Fruit fly (Drosophila melanogaster) whole organism, embryonic: ENCODE data around the gene CG10752.

Experiments
- Abd-B ChIP-seq: fragments of 200-800 bp; sonication (Bioruptor generic); optimal IDR thresholded peaks from 2 replicates; lab custom pipeline; 2018; ENCODE audit warnings: missing biosample characterization, mild to moderate bottlenecking, missing genetic modification characterization, moderate library complexity
- Adf1 ChIP-seq: fragments of 200-800 bp; sonication (Bioruptor generic); IDR thresholded peaks from 2 replicates; pipeline ENCODE4 v1.3.6; 2022; ENCODE audit warnings: missing biosample characterization, missing genetic modification characterization
- CG10209 ChIP-seq: fragments of 200-800 bp; sonication (Bioruptor generic); optimal IDR thresholded peaks from 3 replicates; lab custom pipeline; 2017; ENCODE audit warnings: missing biosample characterization, mild to moderate bottlenecking, missing genetic modification characterization, missing genetic modification reagents
- CG11456 ChIP-seq: fragments of 200-800 bp; sonication (Bioruptor generic); IDR thresholded peaks from 3 replicates; pipeline ENCODE4 v1.3.6; 2022; ENCODE audit warnings: missing biosample characterization, missing genetic modification characterization
- CG11696 ChIP-seq: fragments of 200-800 bp; sonication (Bioruptor generic); IDR thresholded peaks from 2 replicates; pipeline ENCODE4 v1.3.6; 2022; ENCODE audit warnings: missing biosample characterization, missing genetic modification characterization
- CG12391 ChIP-seq: fragments of 200-800 bp; sonication (Bioruptor generic); optimal IDR thresholded peaks from 3 replicates; lab custom pipeline; 2018; ENCODE audit warnings: missing biosample characterization, mild to moderate bottlenecking, missing genetic modification characterization, moderate library complexity
- CG12942 ChIP-seq: fragments of 200-800 bp; sonication (Bioruptor generic); optimal IDR thresholded peaks from 3 replicates; lab custom pipeline; 2016; ENCODE audit warnings: missing biosample characterization, missing genetic modification characterization
- CG13624 ChIP-seq: fragments of 200-800 bp; sonication (Bioruptor generic); optimal IDR thresholded peaks from 2 replicates; lab custom pipeline; 2016; ENCODE audit warnings: missing biosample characterization, missing genetic modification characterization
- CG1603 ChIP-seq: fragments of 200-800 bp; sonication (Bioruptor generic); optimal IDR thresholded peaks from 2 replicates; lab custom pipeline; 2019; ENCODE audit warnings: missing biosample characterization, mild to moderate bottlenecking, missing genetic modification characterization, moderate library complexity
- CG2199 ChIP-seq: fragments of 200-800 bp; sonication (Bioruptor generic); IDR thresholded peaks from 3 replicates; pipeline ENCODE4 v1.3.6; 2022; ENCODE audit warnings: missing biosample characterization, missing genetic modification characterization
- CG2712 ChIP-seq: fragments of 200-800 bp; optimal IDR thresholded peaks from 3 replicates; lab custom pipeline; 2019; ENCODE audit warnings: missing biosample characterization, mild to moderate bottlenecking, missing genetic modification characterization, moderate library complexity
- CG33213 ChIP-seq: fragments of 200-800 bp; sonication (Bioruptor generic); optimal IDR thresholded peaks from 3 replicates; lab custom pipeline; 2016; ENCODE audit warnings: missing biosample characterization, missing genetic modification characterization
- CG4328 ChIP-seq: fragments of 200-800 bp; sonication (Bioruptor generic); optimal IDR thresholded peaks from 3 replicates; lab custom pipeline; 2017; ENCODE audit warnings: missing biosample characterization, missing genetic modification reagents, missing genetic modification characterization
- CG6854 ChIP-seq: fragments of 200-800 bp; sonication (Bioruptor generic); optimal IDR thresholded peaks from 3 replicates; lab custom pipeline; 2017; ENCODE audit warnings: missing biosample characterization, mild to moderate bottlenecking, missing genetic modification characterization
- CG7357 ChIP-seq: fragments of 200-800 bp; sonication (Bioruptor generic); IDR thresholded peaks from 3 replicates; pipeline ENCODE4 v1.3.6; 2022; ENCODE audit warnings: missing biosample characterization, missing genetic modification characterization
- CG7987 ChIP-seq: fragments of 200-800 bp; sonication (Bioruptor generic); optimal IDR thresholded peaks from 2 replicates; lab custom pipeline; 2018; ENCODE audit warnings: missing biosample characterization, mild to moderate bottlenecking, missing genetic modification characterization, moderate library complexity
- CG8944 ChIP-seq: fragments of 200-800 bp; sonication (Bioruptor generic); optimal IDR thresholded peaks from 3 replicates; lab custom pipeline; 2016; ENCODE audit warnings: missing biosample characterization, missing genetic modification characterization
- CG9437 ChIP-seq: fragments of 200-800 bp; sonication (Bioruptor generic); optimal IDR thresholded peaks from 2 replicates; lab custom pipeline; 2018; ENCODE audit warnings: missing biosample characterization, mild to moderate bottlenecking, missing genetic modification characterization
- CG9797 ChIP-seq: fragments of 200-800 bp; sonication (Bioruptor generic); optimal IDR thresholded peaks from 3 replicates; lab custom pipeline; 2018; ENCODE audit warnings: missing biosample characterization, mild to moderate bottlenecking, missing genetic modification characterization
- Chrac-16 ChIP-seq: fragments of 200-800 bp; sonication (Bioruptor generic); optimal IDR thresholded peaks from 3 replicates; lab custom pipeline; 2016; ENCODE audit warnings: missing biosample characterization, missing genetic modification characterization
- Deaf1 ChIP-seq: fragments of 200-800 bp; optimal IDR thresholded peaks from 3 replicates; lab custom pipeline; 2019; ENCODE audit warnings: missing biosample characterization, mild to moderate bottlenecking, missing genetic modification characterization, moderate library complexity
- Doc2 ChIP-seq: fragments of 200-800 bp; sonication (Bioruptor generic); IDR thresholded peaks from 2 replicates; pipeline ENCODE4 v1.3.6; 2022; ENCODE audit warnings: missing biosample characterization, missing genetic modification characterization
- E2f1 ChIP-seq: fragments of 200-800 bp; sonication (Bioruptor generic); IDR thresholded peaks from 2 replicates; pipeline ENCODE4 v1.3.6; 2022; ENCODE audit warnings: missing biosample characterization, missing genetic modification characterization
- Eip74EF ChIP-seq, 2 experiments: fragments of 200-800 bp in 1 of 2; fragments of >200 bp in 1 of 2; sonication (Bioruptor generic) in 1 of 2; optimal IDR thresholded peaks; 2 replicates each; lab custom pipeline; 2017 to 2019; ENCODE audit warnings: missing biosample characterization in 2 of 2, missing genetic modification characterization in 2 of 2, mild to moderate bottlenecking in 1 of 2, moderate library complexity in 1 of 2
- Fer1 ChIP-seq: fragments of 200-800 bp; sonication (Bioruptor generic); optimal IDR thresholded peaks from 2 replicates; lab custom pipeline; 2017; ENCODE audit warnings: missing biosample characterization, mild to moderate bottlenecking, missing genetic modification characterization
- Gug ChIP-seq: fragments of 200-800 bp; sonication (Bioruptor generic); IDR thresholded peaks from 4 replicates; pipeline ENCODE4 v1.3.6; 2022; ENCODE audit warnings: missing biosample characterization, missing genetic modification characterization
- MBD-R2 ChIP-seq: fragments of 200-800 bp; sonication (Bioruptor generic); IDR thresholded peaks from 2 replicates; pipeline ENCODE4 v1.3.6; 2022; ENCODE audit warnings: missing biosample characterization, missing genetic modification characterization
- Med ChIP-seq: fragments of 200-800 bp; sonication (Bioruptor generic); peaks from one replicate; lab custom pipeline; 2016; ENCODE audit warnings: missing biosample characterization, missing genetic modification characterization, mild to moderate bottlenecking, inconsistent platforms, moderate library complexity
- Myb ChIP-seq: fragments of 200-800 bp; sonication (Bioruptor generic); optimal IDR thresholded peaks from 2 replicates; lab custom pipeline; 2016; ENCODE audit warnings: missing biosample characterization, missing genetic modification characterization
- NC2β ChIP-seq: fragments of 200-800 bp; sonication (Bioruptor generic); optimal IDR thresholded peaks from 2 replicates; lab custom pipeline; 2016; ENCODE audit warnings: missing biosample characterization, missing genetic modification characterization
- Neu2 ChIP-seq: fragments of 200-800 bp; sonication (Bioruptor generic); optimal IDR thresholded peaks from 3 replicates; lab custom pipeline; 2016; ENCODE audit warnings: missing biosample characterization, missing genetic modification characterization, borderline replicate concordance
- Nf-YC ChIP-seq: fragments of 200-800 bp; optimal IDR thresholded peaks from 3 replicates; lab custom pipeline; 2019; ENCODE audit warnings: missing biosample characterization, mild to moderate bottlenecking, missing genetic modification characterization, moderate library complexity
- Sox102F ChIP-seq: fragments of 200-800 bp; sonication (Bioruptor generic); optimal IDR thresholded peaks from 2 replicates; lab custom pipeline; 2018; ENCODE audit warnings: missing biosample characterization, mild to moderate bottlenecking, missing genetic modification characterization, moderate library complexity
- Sry-δ ChIP-seq: fragments of 200-800 bp; sonication (Bioruptor generic); optimal IDR thresholded peaks from 2 replicates; lab custom pipeline; 2016; ENCODE audit warnings: missing biosample characterization, missing genetic modification characterization
- crol ChIP-seq: fragments of 200-800 bp; sonication (Bioruptor generic); IDR thresholded peaks from 2 replicates; pipeline ENCODE4 v1.3.6; 2022; ENCODE audit warnings: missing biosample characterization, missing genetic modification characterization
- dmrt99B ChIP-seq: fragments of 200-800 bp; sonication (Bioruptor generic); optimal IDR thresholded peaks from 2 replicates; lab custom pipeline; 2018; ENCODE audit warnings: missing biosample characterization, mild to moderate bottlenecking, missing genetic modification characterization, moderate library complexity
- dpn ChIP-seq, 2 experiments: fragments of 200-800 bp; sonication (Bioruptor generic); optimal IDR thresholded peaks; 3 replicates each; lab custom pipeline; 2016; ENCODE audit warnings: missing biosample characterization in 2 of 2, missing genetic modification characterization in 2 of 2
- en ChIP-seq: fragments of 200-800 bp; sonication (Bioruptor generic); optimal IDR thresholded peaks from 2 replicates; lab custom pipeline; 2016; ENCODE audit warnings: missing biosample characterization, missing genetic modification characterization
- gce ChIP-seq: fragments of 200-800 bp; sonication (Bioruptor generic); IDR thresholded peaks from 3 replicates; pipeline ENCODE4 v1.3.6; 2022; ENCODE audit warnings: missing biosample characterization, missing genetic modification characterization
- hb ChIP-seq: fragments of 200-800 bp; sonication (Bioruptor generic); IDR thresholded peaks from 3 replicates; pipeline ENCODE4 v1.3.6; 2022; ENCODE audit warnings: missing biosample characterization, missing genetic modification characterization; ENCODE audit not compliant: partially characterized antibody
- kni ChIP-seq: fragments of 200-800 bp; sonication (Bioruptor generic); optimal IDR thresholded peaks from 3 replicates; lab custom pipeline; 2017; ENCODE audit warnings: mild to moderate bottlenecking, missing biosample characterization, missing genetic modification reagents, missing genetic modification characterization
- knrl ChIP-seq: fragments of 200-800 bp; sonication (Bioruptor generic); IDR thresholded peaks from 3 replicates; pipeline ENCODE4 v1.3.6; 2022; ENCODE audit warnings: missing biosample characterization, missing genetic modification characterization; ENCODE audit not compliant: partially characterized antibody
- nerfin-1 ChIP-seq: fragments of 200-800 bp; sonication (Bioruptor generic); optimal IDR thresholded peaks from 3 replicates; lab custom pipeline; 2019; ENCODE audit warnings: missing biosample characterization, mild to moderate bottlenecking, missing genetic modification characterization, moderate library complexity
- odd ChIP-seq: fragments of 200-800 bp; sonication (Bioruptor generic); optimal IDR thresholded peaks from 2 replicates; lab custom pipeline; 2017; ENCODE audit warnings: missing biosample characterization, mild to moderate bottlenecking, missing genetic modification characterization
- psq ChIP-seq: fragments of 200-800 bp; sonication (Bioruptor generic); optimal IDR thresholded peaks from 2 replicates; lab custom pipeline; 2017; ENCODE audit warnings: missing biosample characterization, missing genetic modification characterization
- run ChIP-seq: fragments of 200-800 bp; sonication (Bioruptor generic); optimal IDR thresholded peaks from 3 replicates; lab custom pipeline; 2018; ENCODE audit warnings: missing biosample characterization, mild to moderate bottlenecking, missing genetic modification characterization
- schlank ChIP-seq: fragments of 200-800 bp; sonication (Bioruptor generic); optimal IDR thresholded peaks from 2 replicates; lab custom pipeline; 2018; ENCODE audit warnings: missing biosample characterization, mild to moderate bottlenecking, missing genetic modification characterization
- shn ChIP-seq: fragments of 200-800 bp; sonication (Bioruptor generic); optimal IDR thresholded peaks from 3 replicates; lab custom pipeline; 2016; ENCODE audit warnings: missing biosample characterization, missing genetic modification characterization
- sim ChIP-seq: fragments of 200-800 bp; sonication (Bioruptor generic); IDR thresholded peaks from 2 replicates; pipeline ENCODE4 v1.3.6; 2022; ENCODE audit warnings: missing biosample characterization, missing genetic modification characterization

CG10752 gene

dm6 chr3L:12913609-12914266 lies 40.7 kb downstream of the CG10752 start, which contains the start of gene CG32115 (continued):
- TF ChIP-seq Nf-YC (tag; lab: Kevin White, UChicago) (no peak), shn (GFP tag; lab: Kevin White, UChicago) (peak; percentile 79), gce (peak; percentile 93), CG33213 (peak; percentile 81), CG9797 (GFP tag; lab: Kevin White, UChicago) (no peak), CG7357 (peak; percentile 86), nerfin-1 (tag; lab: Kevin White, UChicago) (no peak), Doc2 (peak; percentile 67; the same call in 1 of the 2 replicates), psq (GFP tag; lab: Kevin White, UChicago) (peak; percentile 62), kni (GFP tag; lab: Kevin White, UChicago) (no peak), CG2712 (tag; lab: Kevin White, UChicago) (peak; percentile 95), CG11456 (GFP tag; lab: Robert Waterston, UW) (peak; percentile 97), CG6854 (GFP tag; lab: Kevin White, UChicago) (peak; percentile 86), CG1603 (peak; percentile 96), knrl (GFP tag; lab: Robert Waterston, UW) (no peak), Eip74EF (GFP tag; optimal IDR thresholded peaks at IDR 0.05; lab: Kevin White, UChicago) (peak in 1 of 2 experiments; percentile 92), CG2199 (GFP tag; lab: Robert Waterston, UW) (no peak), CG8944 (GFP tag; lab: Kevin White, UChicago) (peak; percentile 85), CG9437 (GFP tag; lab: Kevin White, UChicago) (peak; percentile 85), E2f1 (GFP tag; lab: Robert Waterston, UW) (peak; percentile 95), NC2β (GFP tag; lab: Kevin White, UChicago) (peak; percentile 76), odd (peak; percentile 81), Abd-B (GFP tag; lab: Kevin White, UChicago) (peak; percentile 96), en (peak; percentile 74), CG13624 (GFP tag; lab: Kevin White, UChicago) (peak; percentile 96), run (tag; lab: Kevin White, UChicago) (peak; percentile 81), CG7987 (GFP tag; lab: Kevin White, UChicago) (peak; percentile 89), CG10209 (GFP tag; lab: Kevin White, UChicago) (peak; percentile 95), hb (GFP tag; lab: Robert Waterston, UW) (no peak), Deaf1 (tag; lab: Kevin White, UChicago) (peak; percentile 78), Gug (peak; percentile 86; the same call in 3 of the 4 replicates), Adf1 (peak; percentile 84), crol (GFP tag; lab: Robert Waterston, UW) (0 out of 2 replicates have a peak, but pooled peaks have one; percentile 34), CG12942 (GFP tag; lab: Kevin White, UChicago) (peak; percentile 87), CG11696 (peak; percentile 86), sim (GFP tag; lab: Robert Waterston, UW) (peak; percentile 80; the same call in 1 of the 2 replicates), Sry-δ (GFP tag; lab: Kevin White, UChicago) (peak; percentile 53), Neu2 (GFP tag; lab: Kevin White, UChicago) (peak; percentile 19), CG12391 (tag; lab: Kevin White, UChicago) (peak; percentile 96), dpn (GFP tag; optimal IDR thresholded peaks at IDR 0.05; lab: Kevin White, UChicago) (peak; percentile 94 to 96), Myb (GFP tag; lab: Kevin White, UChicago) (peak; percentile 71), dmrt99B (tag; lab: Kevin White, UChicago) (peak; percentile 95), Fer1 (GFP tag; lab: Kevin White, UChicago) (peak; percentile 94), schlank (tag; lab: Kevin White, UChicago) (peak; percentile 89), Sox102F (GFP tag; lab: Kevin White, UChicago) (peak; percentile 96), MBD-R2 (GFP tag; lab: Robert Waterston, UW) (peak; percentile 96), Chrac-16 (peak; percentile 93), CG4328 (GFP tag; lab: Kevin White, UChicago) (peak; percentile 43), Med (GFP tag; lab: Kevin White, UChicago) (peak; percentile 99)
